Fruit fly (Drosophila melanogaster): ENCODE data around the gene cdm.

DNA sequence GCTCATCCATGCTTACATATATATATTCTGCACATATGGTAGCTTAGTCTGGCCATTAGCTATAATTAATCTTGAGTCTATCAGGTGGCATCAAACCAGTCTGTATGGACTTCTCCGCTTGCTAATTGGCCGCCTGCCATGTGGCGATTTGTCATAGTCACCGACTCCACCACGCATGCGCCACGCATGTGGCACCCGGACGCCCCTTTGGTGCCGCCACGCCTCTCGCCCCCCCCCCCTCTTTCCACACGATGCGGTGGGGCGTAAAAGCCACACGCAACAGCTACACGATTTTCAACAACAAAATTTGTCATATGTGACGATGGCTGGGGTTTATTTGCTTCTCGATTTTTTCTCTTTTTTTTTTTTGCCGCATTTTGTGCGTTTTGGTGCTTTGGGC is 29.6 kb downstream of the cdm start:
- no peak for TF ChIP-seq pan (optimal IDR thresholded peaks at IDR 0.05)
- TF ChIP-seq EcR (GFP tag; optimal IDR thresholded peaks at IDR 0.05): no peak
- TF ChIP-seq usp (GFP tag; optimal IDR thresholded peaks at IDR 0.05): no peak
- no peak for TF ChIP-seq psq (optimal IDR thresholded peaks at IDR 0.05)
- TF ChIP-seq Dll (optimal IDR thresholded peaks at IDR 0.05): no peak
- no peak for TF ChIP-seq CG8478 (optimal IDR thresholded peaks at IDR 0.05)
